Worm (Caenorhabditis elegans): Measurements from ENCODE around the gene gcy-12.

- TF ChIP-seq nhr-19 (GFP tag; conservative IDR thresholded peaks at IDR 0.05): no peak
- no peak for TF ChIP-seq ama-1 (optimal IDR thresholded peaks at IDR 0.05)
- no peak for TF ChIP-seq skn-1 (tag; optimal IDR thresholded peaks at IDR 0.05)
- no peak for TF ChIP-seq ztf-11 (tag; optimal IDR thresholded peaks at IDR 0.05)
- TF ChIP-seq mdl-1 (tag; optimal IDR thresholded peaks at IDR 0.05): no peak
- TF ChIP-seq elt-3 (tag; optimal IDR thresholded peaks at IDR 0.05): no peak
- TF ChIP-seq lin-15B (tag; optimal IDR thresholded peaks at IDR 0.05): no peak
- no peak for TF ChIP-seq nhr-237 (tag; optimal IDR thresholded peaks at IDR 0.05)
- TF ChIP-seq unc-86 (tag; optimal IDR thresholded peaks at IDR 0.05): no peak
- TF ChIP-seq unc-130 (tag; optimal IDR thresholded peaks at IDR 0.05): no peak
- no peak for TF ChIP-seq snpc-4 (tag; optimal IDR thresholded peaks at IDR 0.05)
- TF ChIP-seq nhr-77 (tag; optimal IDR thresholded peaks at IDR 0.05): no peak
- no peak for TF ChIP-seq egl-27 (tag; optimal IDR thresholded peaks at IDR 0.05)
- TF ChIP-seq lin-13 (GFP tag; optimal IDR thresholded peaks at IDR 0.05): no peak
These were observed 47.2 kb upstream of the gcy-12 start for ce11 chrII:5264650-5265049.

Data from whole organism, L1 larva.